Worm (Caenorhabditis elegans) whole organism, young adult: ENCODE measurements around the gene nlp-66.
A peak's percentile ranks its signal among the peaks of the same experiment; 100 is the strongest.

ENCODE experiments used
- B0035.1 ChIP-seq: sonication (generic microtip); optimal IDR thresholded peaks from 2 replicates; lab custom pipeline; 2016; ENCODE audit warnings: missing genetic modification characterization, mild to moderate bottlenecking, missing compliant biosample characterization, missing genotype, missing genetic modification reagents
- C06A6.2 ChIP-seq: fragments of 200-800 bp; sonication (Bioruptor generic); conservative IDR thresholded peaks from 2 replicates; pipeline ENCODE4 v1.3.6; 2022; ENCODE audit warnings: missing genetic modification characterization, missing compliant biosample characterization
- D2030.7 ChIP-seq: fragments of 200-800 bp; sonication (Bioruptor generic); IDR thresholded peaks from 2 replicates; pipeline ENCODE4 v1.3.6; 2022; ENCODE audit warnings: missing genetic modification reagents, missing genetic modification characterization, missing compliant biosample characterization
- F22D6.2 ChIP-seq: sonication (generic microtip); optimal IDR thresholded peaks from 2 replicates; lab custom pipeline; 2016; ENCODE audit warnings: mild to moderate bottlenecking, missing genetic modification characterization, missing compliant biosample characterization
- F57C9.4 ChIP-seq: sonication (generic microtip); optimal IDR thresholded peaks from 2 replicates; lab custom pipeline; 2017; ENCODE audit warnings: mild to moderate bottlenecking, missing genetic modification characterization, missing compliant biosample characterization
- K12H6.12 ChIP-seq: fragments of 200-800 bp; sonication (Bioruptor generic); optimal IDR thresholded peaks from 2 replicates; lab custom pipeline; 2018; ENCODE audit warnings: mild to moderate bottlenecking, missing genetic modification characterization, missing compliant biosample characterization
- T07F8.4 ChIP-seq: sonication (generic microtip); optimal IDR thresholded peaks from 2 replicates; lab custom pipeline; 2016; ENCODE audit warnings: mild to moderate bottlenecking, missing genetic modification characterization, moderate library complexity, missing compliant biosample characterization
- Y53F4B.3 ChIP-seq: fragments of 200-800 bp; sonication (Bioruptor generic); IDR thresholded peaks from 2 replicates; pipeline ENCODE4 v1.3.6; 2022; ENCODE audit warnings: missing genetic modification reagents, missing genetic modification characterization, missing compliant biosample characterization
- Y95B8A.8 ChIP-seq: fragments of 200-800 bp; sonication (Bioruptor generic); IDR thresholded peaks from 2 replicates; pipeline ENCODE4 v1.3.6; 2022; ENCODE audit warnings: missing genetic modification reagents, missing genetic modification characterization, missing compliant biosample characterization
- ama-1 ChIP-seq, 3 experiments: fragments of 150-350 bp in 1 of 3; sonication (generic microtip) in 2 of 3; optimal IDR thresholded peaks; 2 replicates each; lab custom pipeline; 2014 to 2018; ENCODE audit warnings: missing biosample characterization in 2 of 3, missing genetic modification characterization in 2 of 3, missing genetic modification reagents in 2 of 3
- aptf-2 ChIP-seq: fragments of 200-800 bp; sonication (Bioruptor generic); conservative IDR thresholded peaks from 2 replicates; pipeline ENCODE4 v1.3.6; 2022; ENCODE audit warnings: missing genetic modification reagents, missing genetic modification characterization, missing compliant biosample characterization
- bed-2 ChIP-seq: fragments of 200-800 bp; sonication (Bioruptor generic); IDR thresholded peaks from 2 replicates; pipeline ENCODE4 v1.3.6; 2022; ENCODE audit warnings: missing genetic modification reagents, missing genetic modification characterization, missing compliant biosample characterization
- ceh-27 ChIP-seq: fragments of 200-800 bp; sonication (Bioruptor generic); optimal IDR thresholded peaks from 2 replicates; lab custom pipeline; 2018; ENCODE audit warnings: mild to moderate bottlenecking, missing genetic modification characterization, moderate library complexity, missing compliant biosample characterization
- dox-1 ChIP-seq: fragments of 200-800 bp; sonication (Bioruptor generic); IDR thresholded peaks from 2 replicates; pipeline ENCODE4 v1.3.6; 2022; ENCODE audit warnings: missing genetic modification reagents, missing genetic modification characterization, missing compliant biosample characterization
- egl-18 ChIP-seq: fragments of 200-800 bp; sonication (Bioruptor generic); IDR thresholded peaks from 2 replicates; pipeline ENCODE4 v1.3.6; 2022; ENCODE audit warnings: missing genetic modification reagents, missing genetic modification characterization, missing compliant biosample characterization
- hmg-20 ChIP-seq: fragments of 200-800 bp; sonication (Bioruptor generic); IDR thresholded peaks from 2 replicates; pipeline ENCODE4 v1.3.6; 2022; ENCODE audit warnings: missing genetic modification reagents, missing genetic modification characterization, missing compliant biosample characterization
- lag-1 ChIP-seq: fragments of 200-800 bp; sonication (Bioruptor generic); IDR thresholded peaks from 2 replicates; pipeline ENCODE4 v1.3.6; 2022; ENCODE audit warnings: missing genetic modification reagents, missing genetic modification characterization, missing compliant biosample characterization
- let-607 ChIP-seq, 2 experiments: fragments of 200-800 bp in 1 of 2; sonication (Bioruptor generic) in 1 of 2; sonication (generic microtip) in 1 of 2; optimal IDR thresholded peaks; 2 replicates each; lab custom pipeline; 2016 to 2018; ENCODE audit warnings: mild to moderate bottlenecking in 2 of 2, missing compliant biosample characterization in 2 of 2, missing genetic modification characterization in 2 of 2, moderate library complexity in 2 of 2, missing genotype in 1 of 2
- lsl-1 ChIP-seq: fragments of 200-800 bp; sonication (Bioruptor generic); optimal IDR thresholded peaks from 2 replicates; lab custom pipeline; 2018; ENCODE audit warnings: mild to moderate bottlenecking, missing genetic modification characterization, moderate library complexity, missing compliant biosample characterization
- lsy-27 ChIP-seq: sonication (generic microtip); optimal IDR thresholded peaks from 2 replicates; lab custom pipeline; 2017; ENCODE audit warnings: missing genetic modification characterization, mild to moderate bottlenecking, missing compliant biosample characterization, antibody characterized with exemption, missing genotype, borderline replicate concordance; ENCODE audit not compliant: insufficient read depth
- mcd-1 ChIP-seq: fragments of 200-800 bp; sonication (Bioruptor generic); IDR thresholded peaks from 2 replicates; pipeline ENCODE4 v1.3.6; 2022; ENCODE audit warnings: missing genetic modification reagents, missing genetic modification characterization, missing compliant biosample characterization
- mxl-1 ChIP-seq: sonication (generic microtip); optimal IDR thresholded peaks from 2 replicates; lab custom pipeline; 2016; ENCODE audit warnings: missing genetic modification characterization, missing compliant biosample characterization
- snpc-1.1 ChIP-seq: sonication (generic microtip); optimal IDR thresholded peaks from 2 replicates; lab custom pipeline; 2017; ENCODE audit warnings: missing genetic modification characterization, mild to moderate bottlenecking, missing compliant biosample characterization, antibody characterized with exemption, moderate library complexity, missing genotype, missing genetic modification reagents; ENCODE audit not compliant: insufficient read depth
- sptf-2 ChIP-seq: fragments of 200-800 bp; sonication (Bioruptor generic); optimal IDR thresholded peaks from 2 replicates; lab custom pipeline; 2018; ENCODE audit warnings: mild to moderate bottlenecking, missing genetic modification characterization, missing compliant biosample characterization
- zfh-2 ChIP-seq: fragments of 200-800 bp; sonication (Bioruptor generic); conservative IDR thresholded peaks from 2 replicates; pipeline ENCODE4 v1.3.6; 2022; ENCODE audit warnings: missing genetic modification reagents, missing genetic modification characterization, missing compliant biosample characterization
- ztf-18 ChIP-seq: sonication (generic microtip); optimal IDR thresholded peaks from 2 replicates; lab custom pipeline; 2016; ENCODE audit warnings: missing genotype, mild to moderate bottlenecking, missing genetic modification characterization, missing compliant biosample characterization
- ztf-28 ChIP-seq: fragments of 200-800 bp; sonication (Bioruptor generic); IDR thresholded peaks from 2 replicates; pipeline ENCODE4 v1.3.6; 2022; ENCODE audit warnings: missing genetic modification reagents, missing genetic modification characterization, missing compliant biosample characterization

nlp-66 gene

DNA sequence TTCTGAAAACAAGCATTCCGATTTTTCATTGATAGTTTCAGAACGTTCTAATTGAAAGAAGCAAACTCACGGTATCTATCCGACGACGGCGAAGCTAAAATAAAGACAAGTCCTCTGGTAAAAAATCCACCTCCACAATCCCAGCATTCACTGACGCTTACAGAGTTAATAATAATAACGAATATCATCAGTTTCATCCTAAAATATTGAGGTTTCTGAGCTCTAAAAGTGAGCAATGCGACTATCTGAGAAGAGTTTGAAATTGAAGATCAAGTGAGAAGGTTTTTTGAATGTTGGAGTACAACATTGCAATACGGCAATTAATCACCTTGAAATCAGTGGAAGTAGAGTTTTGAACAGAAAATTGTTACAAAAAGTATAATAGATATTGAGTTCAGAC lies 40.1 kb downstream of the nlp-66 start, which contains the start of gene W04G3.12:
TSS of gene W04G3.12 (minus strand) at position 311 of the 400 bp plus-strand sequence.
- TF ChIP-seq F57C9.4 (no peak), lsy-27 (tag; lab: Kevin White, UChicago) (no peak), mxl-1 (tag; lab: Kevin White, UChicago) (no peak)

DNA sequence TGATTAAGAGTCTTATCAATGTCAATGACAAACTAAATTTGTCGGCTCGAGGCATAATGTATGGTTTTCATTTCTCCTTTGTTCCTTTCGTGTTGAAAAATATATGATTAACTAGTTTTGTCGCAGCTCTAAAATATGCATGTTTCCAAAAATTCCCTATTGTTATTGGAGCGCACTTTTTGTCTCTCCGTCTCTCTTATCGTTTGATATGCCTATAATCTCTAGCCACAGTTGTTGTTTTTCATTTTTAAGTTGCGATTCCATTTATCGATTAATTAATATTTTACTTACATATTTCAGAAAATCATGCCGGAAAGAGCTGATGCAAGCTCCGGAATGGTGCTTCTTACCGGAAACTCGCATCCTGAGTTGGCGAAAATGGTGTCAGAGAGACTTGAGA lies 43.3 kb downstream of the nlp-66 start, which contains the start of gene W04G3.5:
TSS of gene W04G3.5 (plus strand) at position 301 of the 400 bp plus-strand sequence.
- TF ChIP-seq ceh-27 (no peak), C06A6.2 (no peak), D2030.7 (GFP tag; lab: Robert Waterston, UW) (no peak)

DNA sequence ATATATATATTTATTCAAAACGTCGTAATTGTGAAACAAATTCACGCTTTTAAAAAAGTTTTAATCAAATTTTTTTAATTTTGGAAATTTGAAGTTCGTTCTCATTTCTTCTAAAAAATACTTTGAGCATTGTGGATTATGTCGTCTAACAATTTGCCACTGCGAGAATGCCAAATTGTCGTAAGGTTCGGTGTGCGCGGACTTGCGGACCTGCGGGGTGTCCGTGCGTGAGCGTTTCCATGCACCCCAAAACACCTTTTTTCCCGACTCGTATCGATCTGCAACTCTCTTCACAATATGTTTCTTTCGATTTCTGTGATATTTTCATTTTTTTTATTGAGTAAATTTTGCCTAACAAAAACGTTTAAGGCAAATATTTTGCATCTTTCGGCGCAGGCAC lies 43.9 kb downstream of the nlp-66 start:
- TF ChIP-seq dox-1 (GFP tag; lab: Robert Waterston, UW) (no peak), aptf-2 (no peak), B0035.1 (tag; lab: Kevin White, UChicago) (no peak), egl-18 (GFP tag; lab: Robert Waterston, UW) (no peak), Y95B8A.8 (GFP tag; lab: Robert Waterston, UW) (no peak), ztf-28 (GFP tag; lab: Robert Waterston, UW) (no peak), ama-1 (optimal IDR thresholded peaks at IDR 0.05; lab: Kevin White, UChicago) (no peak), ama-1 (GFP tag; optimal IDR thresholded peaks at IDR 0.05; lab: Kevin White, UChicago) (no peak), T07F8.4 (tag; lab: Kevin White, UChicago) (no peak), F57C9.4 (no peak), mcd-1 (GFP tag; lab: Robert Waterston, UW) (no peak), ztf-18 (tag; lab: Kevin White, UChicago) (no peak)

DNA sequence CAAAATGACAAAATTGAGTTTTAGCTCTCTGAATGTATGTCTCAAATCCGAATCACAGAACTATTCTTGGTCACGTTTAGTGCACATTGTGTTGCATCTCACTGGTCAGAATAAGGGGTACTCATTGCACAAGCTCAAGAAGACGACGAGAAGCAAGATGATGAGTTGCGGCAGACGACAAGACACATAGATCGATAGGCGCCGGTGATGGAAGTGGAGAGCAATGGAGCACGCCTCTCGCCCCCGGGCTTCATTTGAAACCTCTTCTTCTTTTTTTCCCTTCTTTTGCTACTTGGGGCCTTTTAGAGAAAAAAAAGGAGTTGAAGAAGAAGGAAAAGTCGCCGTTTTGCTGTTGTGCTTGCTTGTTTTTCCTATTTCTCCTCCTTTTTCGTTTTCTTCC lies 48.3 kb downstream of the nlp-66 start, which contains the start of gene apt-9:
TSS of gene apt-9 (plus strand) at position 194 of the 400 bp plus-strand sequence.
- peak; percentile 59 for TF ChIP-seq zfh-2 (GFP tag; lab: Robert Waterston, UW)
- peak; percentile 20 for TF ChIP-seq K12H6.12
- TF ChIP-seq lsl-1 (GFP tag; lab: Kevin White, UChicago): no peak
- TF ChIP-seq, all 124 proteins: peak for 2

- TF ChIP-seq hmg-20 (GFP tag; lab: Robert Waterston, UW): no peak
- TF ChIP-seq let-607 (tag; optimal IDR thresholded peaks at IDR 0.05; lab: Kevin White, UChicago): no peak
- TF ChIP-seq bed-2 (GFP tag; lab: Robert Waterston, UW): no peak
- no peak for TF ChIP-seq F22D6.2 (tag; lab: Kevin White, UChicago)
- no peak for TF ChIP-seq lag-1 (GFP tag; lab: Robert Waterston, UW)
- TF ChIP-seq sptf-2 (GFP tag; lab: Kevin White, UChicago): no peak
- TF ChIP-seq Y53F4B.3 (GFP tag; lab: Robert Waterston, UW): no peak
- no peak for TF ChIP-seq snpc-1.1
These were observed 49.4 kb downstream of the nlp-66 start for ce11 chrX:11067256-11067655.
